Worm (Caenorhabditis elegans) whole organism, L3 larva: ENCODE data around the gene C46G7.5.

Experiments
- aly-2 ChIP-seq: fragments of 150-350 bp; optimal IDR thresholded peaks from 2 replicates; lab custom pipeline; 2014; ENCODE audit warnings: missing biosample characterization, missing genetic modification characterization
- mdl-1 ChIP-seq: fragments of 150-350 bp; optimal IDR thresholded peaks from 2 replicates; lab custom pipeline; 2014; ENCODE audit warnings: missing biosample characterization, missing genetic modification characterization

ce11 chrIV:6048462-6048861 is 37.0 kb upstream of the C46G7.5 start:
- TF ChIP-seq mdl-1 (no peak), aly-2 (tag; lab: Kevin White, UChicago) (no peak)
